Fruit fly (Drosophila melanogaster) Kc167 (cell line): ENCODE measurements around the gene CG32278.

ENCODE experiments used
- Myc ChIP-seq: fragments of >200 bp; optimal IDR thresholded peaks from 2 replicates; lab custom pipeline; 2017; ENCODE audit warnings: missing external identifiers
- Sin3A ChIP-seq: fragments of >200 bp; optimal IDR thresholded peaks from 2 replicates; lab custom pipeline; 2018; ENCODE audit warnings: missing external identifiers
- psq ChIP-seq: fragments of >200 bp; optimal IDR thresholded peaks from 2 replicates; lab custom pipeline; 2017; ENCODE audit warnings: missing external identifiers
- ttk ChIP-seq: sonication (Bioruptor generic); optimal IDR thresholded peaks from 2 replicates; lab custom pipeline; 2017; ENCODE audit warnings: missing external identifiers

dm6 chr3L:3150376-3150775 lies 18.7 kb upstream of the CG32278 start:
- TF ChIP-seq Myc (lab: Kevin White, UChicago) (no peak), psq (lab: Kevin White, UChicago) (no peak), Sin3A (no peak), ttk (lab: Kevin White, UChicago) (no peak)
